Worm (Caenorhabditis elegans) whole organism, L4 larva: ENCODE measurements around the gene clpf-1.

Experiments
- F10B5.3 ChIP-seq: sonication (generic microtip); optimal IDR thresholded peaks from 2 replicates; lab custom pipeline; 2016; ENCODE audit warnings: mild to moderate bottlenecking, missing genetic modification characterization, missing compliant biosample characterization
- aha-1 ChIP-seq: fragments of 150-350 bp; peaks from one replicate; lab custom pipeline; 2014; ENCODE audit warnings: missing biosample characterization, missing genetic modification characterization
- aly-2 ChIP-seq: sonication (generic microtip); optimal IDR thresholded peaks from 2 replicates; lab custom pipeline; 2018; ENCODE audit warnings: missing biosample characterization, missing genetic modification characterization
- ama-1 ChIP-seq: fragments of 150-350 bp; optimal IDR thresholded peaks from 2 replicates; lab custom pipeline; 2014; ENCODE audit warnings: inconsistent platforms, mixed read lengths
- arid-1 ChIP-seq: fragments of 200-800 bp; sonication (Bioruptor generic); conservative IDR thresholded peaks from 2 replicates; pipeline ENCODE4 v1.3.6; 2022; ENCODE audit warnings: missing genetic modification reagents, missing genetic modification characterization, missing compliant biosample characterization
- ceh-62 ChIP-seq: sonication (generic microtip); optimal IDR thresholded peaks from 2 replicates; lab custom pipeline; 2017; ENCODE audit warnings: missing biosample characterization, missing genetic modification characterization
- ceh-82 ChIP-seq: sonication (generic microtip); optimal IDR thresholded peaks from 2 replicates; lab custom pipeline; 2017; ENCODE audit warnings: missing biosample characterization, missing genetic modification characterization
- ces-1 ChIP-seq: fragments of 150-350 bp; sonication (generic microtip); optimal IDR thresholded peaks from 4 replicates; lab custom pipeline; 2014; ENCODE audit warnings: missing biosample characterization, missing genetic modification reagents, missing genetic modification characterization
- ctbp-1 ChIP-seq: fragments of 200-800 bp; sonication (Bioruptor generic); IDR thresholded peaks from 2 replicates; pipeline ENCODE4 v1.3.6; 2022; ENCODE audit warnings: missing genetic modification reagents, missing genetic modification characterization, missing compliant biosample characterization
- daf-19 ChIP-seq: fragments of 200-800 bp; sonication (Bioruptor generic); conservative IDR thresholded peaks from 2 replicates; pipeline ENCODE4 v1.3.6; 2022; ENCODE audit warnings: missing genetic modification characterization, missing compliant biosample characterization
- daf-8 ChIP-seq: fragments of 200-800 bp; sonication (Bioruptor generic); IDR thresholded peaks from 2 replicates; pipeline ENCODE4 v1.3.6; 2022; ENCODE audit warnings: missing genetic modification characterization, missing compliant biosample characterization
- dmd-6 ChIP-seq: fragments of 200-800 bp; sonication (Bioruptor generic); IDR thresholded peaks from 2 replicates; pipeline ENCODE4 v1.3.6; 2022; ENCODE audit warnings: missing genetic modification reagents, missing genetic modification characterization, missing compliant biosample characterization
- duxl-1 ChIP-seq: sonication (generic microtip); optimal IDR thresholded peaks from 2 replicates; lab custom pipeline; 2016; ENCODE audit warnings: mild to moderate bottlenecking, missing genetic modification characterization, moderate library complexity, missing compliant biosample characterization; ENCODE audit not compliant: poor library complexity
- dve-1 ChIP-seq: sonication (generic microtip); optimal IDR thresholded peaks from 2 replicates; lab custom pipeline; 2017; ENCODE audit warnings: antibody characterized with exemption, mild to moderate bottlenecking, missing genetic modification characterization, missing compliant biosample characterization; ENCODE audit not compliant: insufficient read depth
- fkh-10 ChIP-seq: fragments of 150-350 bp; optimal IDR thresholded peaks from 2 replicates; lab custom pipeline; 2014; ENCODE audit warnings: missing biosample characterization, missing genetic modification reagents, missing genetic modification characterization
- hlh-11 ChIP-seq: fragments of 200-800 bp; sonication (Bioruptor generic); optimal IDR thresholded peaks from 2 replicates; lab custom pipeline; 2018; ENCODE audit warnings: mild to moderate bottlenecking, missing genetic modification characterization, missing compliant biosample characterization
- hlh-30 ChIP-seq: sonication (generic microtip); optimal IDR thresholded peaks from 2 replicates; lab custom pipeline; 2017; ENCODE audit warnings: antibody characterized with exemption, mild to moderate bottlenecking, missing genetic modification characterization, missing compliant biosample characterization; ENCODE audit not compliant: insufficient read depth
- lin-1 ChIP-seq: fragments of 200-800 bp; sonication (Bioruptor generic); IDR thresholded peaks from 2 replicates; pipeline ENCODE4 v1.3.6; 2022; ENCODE audit warnings: missing genetic modification reagents, missing genetic modification characterization, missing compliant biosample characterization
- lin-13 ChIP-seq: fragments of 150-350 bp; optimal IDR thresholded peaks from 2 replicates; lab custom pipeline; 2014; ENCODE audit warnings: missing biosample characterization, missing genetic modification reagents, missing genetic modification characterization
- lin-38 ChIP-seq: fragments of 200-800 bp; sonication (Bioruptor generic); IDR thresholded peaks from 2 replicates; pipeline ENCODE4 v1.3.6; 2022; ENCODE audit warnings: missing genetic modification reagents, missing genetic modification characterization, missing compliant biosample characterization
- mdl-1 ChIP-seq, 2 experiments: fragments of 150-350 bp in 1 of 2; sonication (generic microtip) in 1 of 2; optimal IDR thresholded peaks; 2 replicates each; lab custom pipeline; 2014 to 2017; ENCODE audit warnings: missing biosample characterization in 2 of 2, missing genetic modification characterization in 2 of 2
- mep-1 ChIP-seq: fragments of 150-350 bp; sonication (generic microtip); optimal IDR thresholded peaks from 3 replicates; lab custom pipeline; 2014; ENCODE audit warnings: missing biosample characterization, missing genetic modification characterization
- mxl-3 ChIP-seq: fragments of 200-800 bp; sonication (Bioruptor generic); optimal IDR thresholded peaks from 2 replicates; lab custom pipeline; 2018; ENCODE audit warnings: mild to moderate bottlenecking, missing genetic modification characterization, missing compliant biosample characterization
- nhr-102 ChIP-seq: sonication (generic microtip); optimal IDR thresholded peaks from 2 replicates; lab custom pipeline; 2016; ENCODE audit warnings: mild to moderate bottlenecking, missing genetic modification characterization, moderate library complexity, missing compliant biosample characterization
- nhr-111 ChIP-seq: fragments of 200-800 bp; sonication (Bioruptor generic); optimal IDR thresholded peaks from 2 replicates; lab custom pipeline; 2018; ENCODE audit warnings: mild to moderate bottlenecking, missing genetic modification characterization, missing compliant biosample characterization
- nhr-237 ChIP-seq: sonication (generic microtip); optimal IDR thresholded peaks from 2 replicates; lab custom pipeline; 2017; ENCODE audit warnings: missing biosample characterization, missing genetic modification characterization
- nhr-28 ChIP-seq: fragments of 150-350 bp; optimal IDR thresholded peaks from 2 replicates; lab custom pipeline; 2014; ENCODE audit warnings: missing biosample characterization, missing genetic modification characterization
- nhr-42 ChIP-seq: fragments of 200-800 bp; sonication (Bioruptor generic); IDR thresholded peaks from 2 replicates; pipeline ENCODE4 v1.3.6; 2022; ENCODE audit warnings: missing genetic modification characterization, missing compliant biosample characterization
- nhr-77 ChIP-seq: fragments of 150-350 bp; optimal IDR thresholded peaks from 2 replicates; lab custom pipeline; 2014; ENCODE audit warnings: missing biosample characterization, missing genetic modification characterization
- pha-4 ChIP-seq, 2 experiments: fragments of 150-350 bp in 1 of 2; fragments of 200-800 bp in 1 of 2; sonication (Bioruptor generic) in 1 of 2; IDR thresholded peaks in 1 of 2; optimal IDR thresholded peaks in 1 of 2; 2 replicates each; pipeline versions ENCODE4 v1.3.6 to Lab custom; 2014 to 2022; ENCODE audit warnings: missing genetic modification characterization in 2 of 2, missing genetic modification reagents in 2 of 2, missing biosample characterization in 1 of 2, missing compliant biosample characterization in 1 of 2
- php-3 ChIP-seq: fragments of 200-800 bp; sonication (Bioruptor generic); IDR thresholded peaks from 2 replicates; pipeline ENCODE4 v1.3.6; 2022; ENCODE audit warnings: missing genetic modification reagents, missing genetic modification characterization, missing compliant biosample characterization
- sdz-12 ChIP-seq: fragments of 200-800 bp; sonication (Bioruptor generic); optimal IDR thresholded peaks from 2 replicates; lab custom pipeline; 2018; ENCODE audit warnings: mild to moderate bottlenecking, missing genetic modification characterization, missing compliant biosample characterization
- snpc-1.2 ChIP-seq: fragments of 200-800 bp; sonication (Bioruptor generic); IDR thresholded peaks from 2 replicates; pipeline ENCODE4 v1.3.6; 2022; ENCODE audit warnings: missing genetic modification reagents, missing genetic modification characterization, missing compliant biosample characterization
- spr-3 ChIP-seq: fragments of 200-800 bp; sonication (Bioruptor generic); optimal IDR thresholded peaks from 2 replicates; lab custom pipeline; 2018; ENCODE audit warnings: mild to moderate bottlenecking, missing genetic modification characterization, missing compliant biosample characterization
- tag-97 ChIP-seq: fragments of 200-800 bp; sonication (Bioruptor generic); IDR thresholded peaks from 2 replicates; pipeline ENCODE4 v1.3.6; 2022; ENCODE audit warnings: missing genetic modification characterization, missing compliant biosample characterization
- unc-130 ChIP-seq: sonication (generic microtip); optimal IDR thresholded peaks from 2 replicates; lab custom pipeline; 2016; ENCODE audit warnings: missing genetic modification reagents, missing genetic modification characterization, missing compliant biosample characterization

The clpf-1 gene

ce11 chrIII:3397678-3398077 lies at the start of gene clpf-1:
Gene clpf-1 (plus strand): TSS chrIII:3397743.
- TF ChIP-seq lin-38 (GFP tag; lab: Robert Waterston, UW) (peak; percentile 20; the same call in 1 of the 2 replicates), spr-3 (GFP tag; lab: Kevin White, UChicago) (no peak), snpc-1.2 (GFP tag; lab: Robert Waterston, UW) (no peak), aha-1 (tag; lab: Kevin White, UChicago) (peak; percentile 94), daf-8 (no peak), ama-1 (lab: Kevin White, UChicago) (peak; percentile 61), fkh-10 (GFP tag; lab: Kevin White, UChicago) (no peak), dve-1 (tag; lab: Kevin White, UChicago) (peak; percentile 39), lin-1 (GFP tag; lab: Robert Waterston, UW) (no peak), ceh-62 (tag; lab: Kevin White, UChicago) (no peak)

DNA sequence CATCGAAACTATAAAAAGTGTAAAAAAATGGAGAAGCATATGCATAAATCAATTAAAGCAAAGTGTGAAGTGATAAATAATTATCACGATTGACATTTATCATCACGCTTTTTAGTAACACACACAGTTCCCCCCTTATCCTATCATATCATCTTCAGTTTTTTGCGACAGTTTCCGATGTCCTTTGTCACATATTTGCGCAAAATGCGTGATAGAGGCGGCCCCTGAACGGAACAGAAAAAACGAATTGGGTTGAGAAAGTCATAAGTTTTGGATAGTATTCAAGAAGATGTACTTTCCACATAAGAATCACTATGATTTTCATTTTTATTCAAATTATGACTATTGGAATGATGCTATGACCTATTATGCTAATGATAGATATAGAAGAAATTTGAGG lies 48.5 kb upstream of the clpf-1 start:
- TF ChIP-seq ces-1, result no peak
- peak; percentile 25 for TF ChIP-seq hlh-11
- TF ChIP-seq dve-1 (tag; lab: Kevin White, UChicago), result no peak
- TF ChIP-seq nhr-28 (tag; lab: Kevin White, UChicago), result peak; percentile 54
- TF ChIP-seq nhr-77 (tag; lab: Kevin White, UChicago), result no peak
- TF ChIP-seq duxl-1 (tag; lab: Kevin White, UChicago), result no peak
- TF ChIP-seq hlh-30 (tag; lab: Kevin White, UChicago), result peak; percentile 59
- no peak for TF ChIP-seq F10B5.3
- TF ChIP-seq sdz-12, result no peak
- TF ChIP-seq nhr-237 (tag; lab: Kevin White, UChicago), result no peak
- no peak for TF ChIP-seq php-3 (GFP tag; lab: Robert Waterston, UW)
- TF ChIP-seq nhr-42, result no peak
- no peak for TF ChIP-seq lin-38 (GFP tag; lab: Robert Waterston, UW)
- peak; percentile 57 for TF ChIP-seq mxl-3 (GFP tag; lab: Kevin White, UChicago)
- TF ChIP-seq spr-3 (GFP tag; lab: Kevin White, UChicago), result no peak
- no peak for TF ChIP-seq unc-130 (GFP tag; lab: Kevin White, UChicago)
- no peak for TF ChIP-seq pha-4 (GFP tag; IDR thresholded peaks at IDR 0.05; lab: Robert Waterston, UW)
- TF ChIP-seq pha-4 (tag; optimal IDR thresholded peaks at IDR 0.05; lab: Kevin White, UChicago), result no peak
- TF ChIP-seq nhr-102 (tag; lab: Kevin White, UChicago), result no peak
- no peak for TF ChIP-seq mdl-1 (tag; optimal IDR thresholded peaks at IDR 0.05; lab: Kevin White, UChicago)
- no peak for TF ChIP-seq lin-13 (GFP tag; lab: Kevin White, UChicago)
- TF ChIP-seq arid-1, result no peak
- TF ChIP-seq, all 104 proteins: peak for 4

DNA sequence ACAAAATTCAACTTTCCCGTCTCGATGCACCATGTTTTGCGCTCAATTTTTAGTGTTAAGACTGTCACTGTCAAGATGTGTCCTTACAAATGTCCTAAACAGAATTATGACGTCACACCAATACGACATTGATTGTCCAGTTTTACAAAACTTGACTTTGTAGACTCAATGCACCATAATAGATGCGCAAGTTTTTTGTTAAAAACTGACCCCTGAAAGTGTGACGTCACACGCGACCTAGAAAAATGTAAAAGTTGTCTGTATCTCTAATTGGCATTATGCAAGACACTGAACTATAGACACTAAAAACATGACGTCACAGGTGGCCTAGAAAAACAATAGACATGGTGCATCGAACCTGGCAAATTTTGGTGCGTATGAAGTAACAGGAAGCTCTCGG lies 46.5 kb upstream of the clpf-1 start:
- no peak for TF ChIP-seq aly-2 (tag; lab: Kevin White, UChicago)
- TF ChIP-seq tag-97 (GFP tag; lab: Robert Waterston, UW), result no peak
- no peak for TF ChIP-seq mxl-3 (GFP tag; lab: Kevin White, UChicago)
- TF ChIP-seq ctbp-1 (GFP tag; lab: Robert Waterston, UW), result no peak
- no peak for TF ChIP-seq mep-1 (tag; lab: Kevin White, UChicago)
- no peak for TF ChIP-seq ceh-82 (tag; lab: Kevin White, UChicago)
- no peak for TF ChIP-seq dmd-6 (GFP tag; lab: Robert Waterston, UW)
- TF ChIP-seq daf-19 (GFP tag; lab: Robert Waterston, UW), result no peak
- TF ChIP-seq nhr-111 (GFP tag; lab: Kevin White, UChicago), result no peak
- no peak for TF ChIP-seq unc-130 (GFP tag; lab: Kevin White, UChicago)
